Fruit fly (Drosophila melanogaster): ENCODE measurements around the gene CG7236.
A peak's percentile ranks its signal among the peaks of the same experiment; 100 is the strongest.

The CG7236 gene

DNA sequence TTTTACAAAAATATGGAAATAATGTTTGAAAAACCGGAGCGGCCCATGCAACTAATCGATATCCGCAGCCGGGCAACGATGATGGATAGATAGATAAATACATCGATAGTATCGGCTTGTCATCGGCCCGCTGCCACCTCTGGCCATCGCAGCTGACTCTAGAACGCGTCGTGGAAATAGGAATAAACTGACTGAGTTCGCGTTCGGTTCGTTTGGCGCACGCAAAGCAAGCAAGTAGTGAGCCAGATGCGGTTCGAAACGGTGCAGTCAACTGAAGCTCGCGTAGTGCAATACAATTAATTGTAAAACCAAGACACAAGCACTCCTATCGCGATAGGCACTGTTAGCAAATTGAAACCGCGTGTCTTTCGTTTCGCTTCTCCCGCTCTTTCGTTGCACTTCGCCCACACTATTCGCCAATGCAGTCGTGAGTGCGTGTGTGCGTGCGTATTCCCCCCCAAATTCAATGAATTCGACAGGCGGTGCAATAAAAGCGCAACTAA lies 18.4 kb downstream of the CG7236 start, which contains the start of gene CG11030 (continued):
- TF ChIP-seq gro (GFP tag; optimal IDR thresholded peaks at IDR 0.05) (no peak), CrebB (tag; optimal IDR thresholded peaks at IDR 0.05) (peak; percentile 20), Hmr (GFP tag; optimal IDR thresholded peaks at IDR 0.05) (peak; percentile 2), salm (tag; optimal IDR thresholded peaks at IDR 0.05) (no peak), CG2712 (tag; optimal IDR thresholded peaks at IDR 0.05) (peak; percentile 7), cad (GFP tag; optimal IDR thresholded peaks at IDR 0.05) (no peak), CG12155 (GFP tag; optimal IDR thresholded peaks at IDR 0.05) (no peak), CG30403 (GFP tag; optimal IDR thresholded peaks at IDR 0.05) (peak; percentile 17), CG15269 (tag; optimal IDR thresholded peaks at IDR 0.05) (no peak), CG12236 (GFP tag; optimal IDR thresholded peaks at IDR 0.05) (no peak), insv (GFP tag; optimal IDR thresholded peaks at IDR 0.05) (no peak), Hr78 (GFP tag; optimal IDR thresholded peaks at IDR 0.05) (no peak), CG34224 (GFP tag; IDR thresholded peaks at IDR 0.05; ENCODE audit: partially characterized antibody) (peak; percentile 98), Dll (GFP tag; IDR thresholded peaks at IDR 0.05; ENCODE audit: partially characterized antibody) (peak; percentile 98), crol (GFP tag; IDR thresholded peaks at IDR 0.05) (no peak), gsb-n (tag; optimal IDR thresholded peaks at IDR 0.05) (no peak), CG4707 (GFP tag; optimal IDR thresholded peaks at IDR 0.05) (no peak), CG16863 (GFP tag; optimal IDR thresholded peaks at IDR 0.05) (no peak), nmo (GFP tag; optimal IDR thresholded peaks at IDR 0.05) (peak; percentile 30), usp (GFP tag; optimal IDR thresholded peaks at IDR 0.05) (no peak), Eip74EF (GFP tag; optimal IDR thresholded peaks at IDR 0.05) (no peak), Nf-YB (GFP tag; optimal IDR thresholded peaks at IDR 0.05) (no peak), CG7987 (GFP tag; optimal IDR thresholded peaks at IDR 0.05) (no peak), Sin3A (optimal IDR thresholded peaks at IDR 0.05) (no peak), Bgb (GFP tag; IDR thresholded peaks at IDR 0.05; ENCODE audit: partially characterized antibody) (peak; percentile 100), Asciz (GFP tag; optimal IDR thresholded peaks at IDR 0.05) (no peak), Opbp (GFP tag; IDR thresholded peaks at IDR 0.05; ENCODE audit: partially characterized antibody) (peak; percentile 99), emc (GFP tag; optimal IDR thresholded peaks at IDR 0.05) (no peak), CG32532 (GFP tag; IDR thresholded peaks at IDR 0.05) (no peak), trh (GFP tag; optimal IDR thresholded peaks at IDR 0.05) (no peak), inv (GFP tag; IDR thresholded peaks at IDR 0.05; ENCODE audit: partially characterized antibody) (peak; percentile 99), Neu2 (GFP tag; optimal IDR thresholded peaks at IDR 0.05; ENCODE audit: borderline replicate concordance) (no peak), CG15479 (GFP tag; optimal IDR thresholded peaks at IDR 0.05) (peak; percentile 54), gfzf (GFP tag; optimal IDR thresholded peaks at IDR 0.05) (no peak), CG9876 (GFP tag; optimal IDR thresholded peaks at IDR 0.05) (no peak), Chrac-16 (GFP tag; optimal IDR thresholded peaks at IDR 0.05) (no peak), lov (optimal IDR thresholded peaks at IDR 0.05) (no peak), lov (GFP tag; IDR thresholded peaks at IDR 0.05) (no peak), scrt (GFP tag; optimal IDR thresholded peaks at IDR 0.05) (no peak), CG34422 (GFP tag; IDR thresholded peaks at IDR 0.05) (peak; percentile 71; the same call in 2 of the 3 replicates), Hmx (GFP tag; optimal IDR thresholded peaks at IDR 0.05) (no peak), Rfx (GFP tag; IDR thresholded peaks at IDR 0.05) (peak; percentile 68), amos (GFP tag; IDR thresholded peaks at IDR 0.05; ENCODE audit: partially characterized antibody) (peak; percentile 100), CG17802 (tag; optimal IDR thresholded peaks at IDR 0.05) (no peak), CG6254 (GFP tag; optimal IDR thresholded peaks at IDR 0.05) (peak; percentile 20), CG1024 (GFP tag; IDR thresholded peaks at IDR 0.05) (no peak), kah (GFP tag; optimal IDR thresholded peaks at IDR 0.05) (no peak), lbe (GFP tag; optimal IDR thresholded peaks at IDR 0.05) (no peak), HLHmδ (GFP tag; optimal IDR thresholded peaks at IDR 0.05) (peak; percentile 26), CG18764 (GFP tag; optimal IDR thresholded peaks at IDR 0.05) (no peak)

All from whole organism, embryonic.